Worm (Caenorhabditis elegans) whole organism, young adult: ENCODE data around the gene msp-56.
A peak's percentile ranks its signal among the peaks of the same experiment; 100 is the strongest.

Source experiments
- B0019.2 ChIP-seq: fragments of 200-800 bp; sonication (Bioruptor generic); conservative IDR thresholded peaks from 2 replicates; pipeline ENCODE4 v1.3.6; 2022; ENCODE audit warnings: missing genetic modification reagents, missing genetic modification characterization, missing compliant biosample characterization
- C06A6.2 ChIP-seq: fragments of 200-800 bp; sonication (Bioruptor generic); conservative IDR thresholded peaks from 2 replicates; pipeline ENCODE4 v1.3.6; 2022; ENCODE audit warnings: missing genetic modification characterization, missing compliant biosample characterization
- D2030.7 ChIP-seq: fragments of 200-800 bp; sonication (Bioruptor generic); IDR thresholded peaks from 2 replicates; pipeline ENCODE4 v1.3.6; 2022; ENCODE audit warnings: missing genetic modification reagents, missing genetic modification characterization, missing compliant biosample characterization
- F23B12.7 ChIP-seq: sonication (generic microtip); optimal IDR thresholded peaks from 2 replicates; lab custom pipeline; 2017; ENCODE audit warnings: missing genetic modification characterization, mild to moderate bottlenecking, missing compliant biosample characterization, antibody characterized with exemption, moderate library complexity; ENCODE audit not compliant: insufficient read depth
- F37B4.10 ChIP-seq: fragments of 200-800 bp; sonication (Bioruptor generic); IDR thresholded peaks from 2 replicates; pipeline ENCODE4 v1.3.6; 2022; ENCODE audit warnings: missing genetic modification characterization, missing compliant biosample characterization
- F49E8.2 ChIP-seq: sonication (generic microtip); optimal IDR thresholded peaks from 3 replicates; lab custom pipeline; 2017; ENCODE audit warnings: missing genetic modification characterization, mild to moderate bottlenecking, missing compliant biosample characterization, antibody characterized with exemption, moderate library complexity; ENCODE audit not compliant: insufficient read depth
- Y67H2A.10 ChIP-seq: fragments of 200-800 bp; sonication (Bioruptor generic); conservative IDR thresholded peaks from 2 replicates; pipeline ENCODE4 v1.3.6; 2022; ENCODE audit warnings: missing genetic modification reagents, missing genetic modification characterization, missing compliant biosample characterization
- athp-1 ChIP-seq: sonication (generic microtip); optimal IDR thresholded peaks from 2 replicates; lab custom pipeline; 2017; ENCODE audit warnings: mild to moderate bottlenecking, missing genetic modification characterization, missing compliant biosample characterization
- attf-3 ChIP-seq: fragments of 200-800 bp; sonication (Bioruptor generic); conservative IDR thresholded peaks from 2 replicates; pipeline ENCODE4 v1.3.6; 2022; ENCODE audit warnings: missing genetic modification reagents, missing genetic modification characterization, missing compliant biosample characterization
- attf-5 ChIP-seq: fragments of 200-800 bp; sonication (Bioruptor generic); optimal IDR thresholded peaks from 2 replicates; lab custom pipeline; 2018; ENCODE audit warnings: mild to moderate bottlenecking, missing genetic modification characterization, missing compliant biosample characterization
- bed-1 ChIP-seq: fragments of 200-800 bp; sonication (Bioruptor generic); IDR thresholded peaks from 2 replicates; pipeline ENCODE4 v1.3.6; 2022; ENCODE audit warnings: missing genetic modification reagents, missing genetic modification characterization, missing compliant biosample characterization
- cebp-2 ChIP-seq: fragments of 200-800 bp; sonication (Bioruptor generic); IDR thresholded peaks from 2 replicates; pipeline ENCODE4 v1.3.6; 2022; ENCODE audit warnings: missing genetic modification characterization, missing compliant biosample characterization
- ceh-100 ChIP-seq: fragments of 200-800 bp; sonication (Bioruptor generic); IDR thresholded peaks from 2 replicates; pipeline ENCODE4 v1.3.6; 2022; ENCODE audit warnings: missing genetic modification reagents, missing genetic modification characterization, missing compliant biosample characterization
- ceh-27 ChIP-seq: fragments of 200-800 bp; sonication (Bioruptor generic); optimal IDR thresholded peaks from 2 replicates; lab custom pipeline; 2018; ENCODE audit warnings: mild to moderate bottlenecking, missing genetic modification characterization, moderate library complexity, missing compliant biosample characterization
- ceh-40 ChIP-seq: fragments of 200-800 bp; sonication (Bioruptor generic); IDR thresholded peaks from 2 replicates; pipeline ENCODE4 v1.3.6; 2022; ENCODE audit warnings: missing genetic modification characterization, missing compliant biosample characterization
- ceh-79 ChIP-seq: sonication (generic microtip); optimal IDR thresholded peaks from 2 replicates; lab custom pipeline; 2017; ENCODE audit warnings: mild to moderate bottlenecking, missing genetic modification characterization, missing compliant biosample characterization
- dox-1 ChIP-seq: fragments of 200-800 bp; sonication (Bioruptor generic); IDR thresholded peaks from 2 replicates; pipeline ENCODE4 v1.3.6; 2022; ENCODE audit warnings: missing genetic modification reagents, missing genetic modification characterization, missing compliant biosample characterization
- dpff-1 ChIP-seq: sonication (generic microtip); optimal IDR thresholded peaks from 2 replicates; lab custom pipeline; 2017; ENCODE audit warnings: mild to moderate bottlenecking, missing genetic modification characterization, missing compliant biosample characterization
- efl-1 ChIP-seq: fragments of 150-350 bp; optimal IDR thresholded peaks from 2 replicates; lab custom pipeline; 2014; ENCODE audit warnings: missing biosample characterization, missing genetic modification reagents, missing genetic modification characterization
- egrh-3 ChIP-seq: fragments of 200-800 bp; sonication (Bioruptor generic); IDR thresholded peaks from 2 replicates; pipeline ENCODE4 v1.3.6; 2022; ENCODE audit warnings: missing genetic modification reagents, missing genetic modification characterization, missing compliant biosample characterization
- hlh-26 ChIP-seq: fragments of 200-800 bp; sonication (Bioruptor generic); conservative IDR thresholded peaks from 2 replicates; pipeline ENCODE4 v1.3.6; 2022; ENCODE audit warnings: missing genetic modification reagents, missing genetic modification characterization, missing compliant biosample characterization
- lin-26 ChIP-seq: fragments of 200-800 bp; sonication (Bioruptor generic); IDR thresholded peaks from 2 replicates; pipeline ENCODE4 v1.3.6; 2022; ENCODE audit warnings: missing genetic modification reagents, missing genetic modification characterization, missing compliant biosample characterization
- lin-35 ChIP-seq, 3 experiments: fragments of 150-350 bp in 2 of 3; sonication (generic microtip) in 1 of 3; optimal IDR thresholded peaks; 2 replicates each; lab custom pipeline; 2014 to 2018; ENCODE audit warnings: missing biosample characterization in 3 of 3, missing genetic modification characterization in 3 of 3, missing genetic modification reagents in 3 of 3
- madf-10 ChIP-seq: sonication (generic microtip); optimal IDR thresholded peaks from 2 replicates; lab custom pipeline; 2016; ENCODE audit warnings: mild to moderate bottlenecking, missing genetic modification characterization, missing compliant biosample characterization
- madf-6 ChIP-seq: fragments of 200-800 bp; sonication (Bioruptor generic); IDR thresholded peaks from 2 replicates; pipeline ENCODE4 v1.3.6; 2022; ENCODE audit warnings: missing genetic modification reagents, missing genetic modification characterization, missing compliant biosample characterization
- mcd-1 ChIP-seq: fragments of 200-800 bp; sonication (Bioruptor generic); IDR thresholded peaks from 2 replicates; pipeline ENCODE4 v1.3.6; 2022; ENCODE audit warnings: missing genetic modification reagents, missing genetic modification characterization, missing compliant biosample characterization
- nfya-2 ChIP-seq: fragments of 200-800 bp; sonication (Bioruptor generic); IDR thresholded peaks from 2 replicates; pipeline ENCODE4 v1.3.6; 2022; ENCODE audit warnings: missing genetic modification reagents, missing genetic modification characterization, missing compliant biosample characterization
- nhr-80 ChIP-seq: sonication (generic microtip); optimal IDR thresholded peaks from 2 replicates; lab custom pipeline; 2016; ENCODE audit warnings: missing genetic modification characterization, missing compliant biosample characterization
- pha-4 ChIP-seq: fragments of 150-350 bp; sonication (generic microtip); optimal IDR thresholded peaks from 2 replicates; lab custom pipeline; 2014; ENCODE audit warnings: missing biosample characterization, missing genetic modification reagents, missing genetic modification characterization
- rec-8 ChIP-seq, 2 experiments: sonication (generic microtip); optimal IDR thresholded peaks; 2 replicates each; lab custom pipeline; 2016; ENCODE audit warnings: mild to moderate bottlenecking in 2 of 2, missing genetic modification characterization in 2 of 2, missing genetic modification reagents in 2 of 2, missing genotype in 2 of 2, missing biosample characterization in 1 of 2, missing compliant biosample characterization in 1 of 2, moderate library complexity in 1 of 2
- snpc-1.1 ChIP-seq: sonication (generic microtip); optimal IDR thresholded peaks from 2 replicates; lab custom pipeline; 2017; ENCODE audit warnings: missing genetic modification characterization, mild to moderate bottlenecking, missing compliant biosample characterization, antibody characterized with exemption, moderate library complexity, missing genotype, missing genetic modification reagents; ENCODE audit not compliant: insufficient read depth
- snpc-4 ChIP-seq, 5 experiments: fragments of 150-350 bp in 1 of 5; sonication (generic microtip) in 4 of 5; optimal IDR thresholded peaks; 2 replicates each; lab custom pipeline; 2014 to 2018; ENCODE audit warnings: missing genetic modification characterization in 5 of 5, missing biosample characterization in 3 of 5, antibody characterized with exemption in 2 of 5, mild to moderate bottlenecking in 2 of 5, missing compliant biosample characterization in 2 of 5, missing genotype in 2 of 5, moderate library complexity in 2 of 5, missing genetic modification reagents in 1 of 5
- tbp1 ChIP-seq: fragments of 200-800 bp; sonication (Bioruptor generic); optimal IDR thresholded peaks from 2 replicates; lab custom pipeline; 2018; ENCODE audit warnings: mild to moderate bottlenecking, missing genetic modification characterization, missing compliant biosample characterization
- tlf-1 ChIP-seq: fragments of 200-800 bp; sonication (Bioruptor generic); optimal IDR thresholded peaks from 2 replicates; lab custom pipeline; 2018; ENCODE audit warnings: mild to moderate bottlenecking, missing genetic modification characterization, missing compliant biosample characterization
- unc-130 ChIP-seq: sonication (generic microtip); optimal IDR thresholded peaks from 2 replicates; lab custom pipeline; 2016; ENCODE audit warnings: missing genetic modification reagents, missing genetic modification characterization, missing compliant biosample characterization
- zfh-2 ChIP-seq: fragments of 200-800 bp; sonication (Bioruptor generic); conservative IDR thresholded peaks from 2 replicates; pipeline ENCODE4 v1.3.6; 2022; ENCODE audit warnings: missing genetic modification reagents, missing genetic modification characterization, missing compliant biosample characterization
- ztf-26 ChIP-seq: sonication (generic microtip); optimal IDR thresholded peaks from 2 replicates; lab custom pipeline; 2017; ENCODE audit warnings: missing genetic modification characterization, missing compliant biosample characterization
- ztf-6 ChIP-seq: fragments of 200-800 bp; sonication (Bioruptor generic); IDR thresholded peaks from 2 replicates; pipeline ENCODE4 v1.3.6; 2022; ENCODE audit warnings: missing genetic modification reagents, missing genetic modification characterization, missing compliant biosample characterization

Gene msp-56

DNA sequence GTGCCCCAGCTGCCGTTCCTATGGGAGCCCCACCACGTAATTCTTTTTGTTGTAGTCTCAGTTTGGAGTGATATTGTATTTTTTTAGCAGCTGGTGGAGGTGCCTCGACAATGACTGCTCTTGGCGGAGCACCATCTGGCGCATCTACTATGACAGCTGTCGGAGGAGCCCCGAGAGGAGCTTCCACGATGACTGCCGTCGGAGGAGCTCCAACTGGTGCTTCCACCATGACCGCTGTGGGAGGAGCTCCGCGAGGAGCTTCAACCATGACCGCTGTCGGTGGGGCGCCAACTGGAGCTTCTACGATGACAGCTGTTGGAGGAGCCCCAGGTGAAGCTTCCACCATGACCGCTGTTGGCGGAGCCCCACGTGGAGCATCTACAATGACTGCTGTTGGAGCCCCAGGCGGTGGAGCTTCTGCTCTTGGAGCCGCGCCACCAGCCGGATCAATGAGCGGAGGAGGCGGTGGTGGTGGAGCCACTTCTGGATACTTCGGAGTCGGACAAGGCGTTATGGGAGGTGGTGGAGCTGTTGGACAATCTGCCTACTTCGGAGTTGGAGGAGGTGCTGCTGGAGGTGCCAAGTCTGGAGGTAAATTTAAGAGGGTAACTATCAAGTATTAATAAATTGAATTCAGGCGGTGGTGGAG is 11.6 kb downstream of the msp-56 start (continued):
- peak; percentile 76 for TF ChIP-seq zfh-2 (GFP tag; lab: Robert Waterston, UW)
- TF ChIP-seq ceh-100 (GFP tag; lab: Robert Waterston, UW) = no peak
- 0 out of 2 replicates have a peak, but pooled peaks have one; percentile 5 for TF ChIP-seq mcd-1 (GFP tag; lab: Robert Waterston, UW)
- no peak for TF ChIP-seq F49E8.2 (tag; lab: Kevin White, UChicago)
- no peak for TF ChIP-seq lin-26 (GFP tag; lab: Robert Waterston, UW)
- TF ChIP-seq D2030.7 (GFP tag; lab: Robert Waterston, UW) = no peak
- no peak for TF ChIP-seq ztf-26 (tag; lab: Kevin White, UChicago)
- TF ChIP-seq dox-1 (GFP tag; lab: Robert Waterston, UW) = no peak
- no peak for TF ChIP-seq dpff-1 (tag; lab: Kevin White, UChicago)
- no peak for TF ChIP-seq madf-10 (tag; lab: Kevin White, UChicago)

ce11 chrIV:9854952-9855351 is 13.6 kb downstream of the msp-56 start:
- TF ChIP-seq hlh-26 (GFP tag; lab: Robert Waterston, UW) = no peak
- no peak for TF ChIP-seq Y67H2A.10
- peak; percentile 28 for TF ChIP-seq nhr-80 (tag; lab: Kevin White, UChicago)
- TF ChIP-seq lin-35 (GFP tag; optimal IDR thresholded peaks at IDR 0.05; lab: Kevin White, UChicago) = no peak

DNA sequence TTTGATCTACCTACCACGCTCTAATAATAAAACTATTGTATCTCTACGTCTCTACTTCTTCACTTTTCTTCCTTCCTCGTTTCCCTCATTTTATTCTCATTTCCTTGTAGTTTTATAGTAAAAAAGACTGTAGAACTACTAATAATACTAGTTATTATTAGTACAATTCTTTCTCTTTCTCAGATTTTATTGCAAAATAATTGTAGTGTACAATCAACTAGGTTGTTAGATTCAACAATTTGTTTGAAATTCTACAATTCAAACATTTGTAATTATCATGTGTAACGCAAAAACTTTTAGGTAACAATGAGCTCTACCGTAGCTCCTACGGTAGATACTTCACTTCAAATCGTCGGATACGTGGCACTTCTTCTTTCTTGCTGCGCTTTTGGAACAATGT is 14.4 kb downstream of the msp-56 start, which contains the start of gene K07F5.12:
K07F5.12 (plus strand) TSS at position 301 of the 400 bp plus-strand sequence.
- TF ChIP-seq rec-8 (tag; optimal IDR thresholded peaks at IDR 0.05; lab: Kevin White, UChicago) (no peak), unc-130 (GFP tag; lab: Kevin White, UChicago) (no peak), snpc-1.1 (tag; lab: Kevin White, UChicago) (no peak), F37B4.10 (GFP tag; lab: Robert Waterston, UW) (no peak)

ce11 chrIV:9857952-9858488 is 16.7 kb downstream of the msp-56 start, which contains the start of gene npp-1:
Gene npp-1, plus strand, starts transcription at chrIV:9858488.
- TF ChIP-seq nfya-2 (GFP tag; lab: Robert Waterston, UW) (no peak), snpc-4 (GFP tag; optimal IDR thresholded peaks at IDR 0.05; lab: Kevin White, UChicago) (no peak), snpc-4 (tag; optimal IDR thresholded peaks at IDR 0.05; lab: Kevin White, UChicago) (peak in 1 of 4 experiments; percentile 7), ceh-27 (GFP tag; lab: Kevin White, UChicago) (peak; percentile 9), attf-5 (GFP tag; lab: Kevin White, UChicago) (peak; percentile 63), madf-10 (tag; lab: Kevin White, UChicago) (no peak), athp-1 (tag; lab: Kevin White, UChicago) (no peak), cebp-2 (GFP tag; lab: Robert Waterston, UW) (no peak), ceh-40 (GFP tag; lab: Robert Waterston, UW) (no peak), Y67H2A.10 (no peak), mcd-1 (GFP tag; lab: Robert Waterston, UW) (peak; percentile 69), ceh-100 (GFP tag; lab: Robert Waterston, UW) (peak; percentile 83), F23B12.7 (tag; lab: Kevin White, UChicago) (peak; percentile 18), nhr-80 (tag; lab: Kevin White, UChicago) (peak; percentile 20), D2030.7 (GFP tag; lab: Robert Waterston, UW) (peak; percentile 22; the same call in 1 of the 2 replicates)

ce11 chrIV:9858970-9859369 is 17.6 kb downstream of the msp-56 start:
- TF ChIP-seq ceh-79 (tag; lab: Kevin White, UChicago) (no peak), bed-1 (GFP tag; lab: Robert Waterston, UW) (no peak), madf-6 (GFP tag; lab: Robert Waterston, UW) (peak; percentile 77), ztf-6 (GFP tag; lab: Robert Waterston, UW) (no peak), efl-1 (GFP tag; lab: Kevin White, UChicago) (peak; percentile 52), ceh-40 (GFP tag; lab: Robert Waterston, UW) (no peak), pha-4 (no peak), egrh-3 (GFP tag; lab: Robert Waterston, UW) (no peak), B0019.2 (no peak), attf-3 (no peak), tbp1 (GFP tag; lab: Kevin White, UChicago) (no peak), tlf-1 (GFP tag; lab: Kevin White, UChicago) (no peak), C06A6.2 (no peak)
